Worm (Caenorhabditis elegans): ENCODE data around the gene memo-1.

DNA sequence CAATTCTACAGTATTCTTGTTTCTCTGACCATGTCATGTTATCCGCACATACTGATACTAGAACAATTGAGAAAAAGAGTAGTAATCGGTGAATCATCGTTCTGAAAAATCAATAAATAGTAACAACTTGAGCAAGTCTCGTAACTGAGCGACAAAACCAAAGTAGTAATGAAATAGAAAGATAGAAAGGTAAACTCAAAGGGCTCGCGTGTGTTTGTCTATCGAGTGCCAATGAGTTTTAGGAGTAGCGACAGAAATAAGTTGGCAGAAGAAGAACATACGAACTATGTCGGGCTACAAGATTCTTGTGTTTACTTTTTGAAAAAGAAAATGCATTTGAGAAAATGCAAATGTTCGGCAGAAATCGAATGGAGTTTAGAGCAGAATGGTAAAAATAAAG, 7.5 kb downstream of the memo-1 start, which contains the start of gene C37C3.12:
- no peak for TF ChIP-seq ztf-29 (GFP tag; IDR thresholded peaks at IDR 0.05)
- no peak for TF ChIP-seq med-1 (GFP tag; optimal IDR thresholded peaks at IDR 0.05; ENCODE audit: insufficient read depth)
- TF ChIP-seq cog-1 (tag; optimal IDR thresholded peaks at IDR 0.05) = no peak
- TF ChIP-seq klf-2 (GFP tag; conservative IDR thresholded peaks at IDR 0.05) = no peak
- TF ChIP-seq ref-1 (GFP tag; conservative IDR thresholded peaks at IDR 0.05) = no peak

Data from whole organism, midembryonic.